Worm (Caenorhabditis elegans) whole organism, L4 larva: ENCODE results near the gene col-109.

ENCODE experiments used
- ama-1 ChIP-seq: fragments of 150-350 bp; optimal IDR thresholded peaks from 2 replicates; lab custom pipeline; 2014; ENCODE audit warnings: inconsistent platforms, mixed read lengths
- ceh-28 ChIP-seq: fragments of 150-350 bp; optimal IDR thresholded peaks from 2 replicates; lab custom pipeline; 2014; ENCODE audit warnings: missing biosample characterization, missing genetic modification reagents, missing genetic modification characterization
- dve-1 ChIP-seq: sonication (generic microtip); optimal IDR thresholded peaks from 2 replicates; lab custom pipeline; 2017; ENCODE audit warnings: antibody characterized with exemption, mild to moderate bottlenecking, missing genetic modification characterization, missing compliant biosample characterization; ENCODE audit not compliant: insufficient read depth
- fkh-10 ChIP-seq: fragments of 150-350 bp; optimal IDR thresholded peaks from 2 replicates; lab custom pipeline; 2014; ENCODE audit warnings: missing biosample characterization, missing genetic modification reagents, missing genetic modification characterization
- jun-1 ChIP-seq: fragments of 150-350 bp; optimal IDR thresholded peaks from 2 replicates; lab custom pipeline; 2014; ENCODE audit warnings: missing biosample characterization, missing genetic modification reagents, missing genetic modification characterization
- lin-39 ChIP-seq: fragments of 150-350 bp; optimal IDR thresholded peaks from 2 replicates; lab custom pipeline; 2014; ENCODE audit warnings: missing biosample characterization, missing genetic modification reagents, missing genetic modification characterization
- lir-3 ChIP-seq: sonication (generic microtip); optimal IDR thresholded peaks from 2 replicates; lab custom pipeline; 2016; ENCODE audit warnings: mild to moderate bottlenecking, missing genetic modification characterization, missing compliant biosample characterization
- nhr-28 ChIP-seq: fragments of 150-350 bp; optimal IDR thresholded peaks from 2 replicates; lab custom pipeline; 2014; ENCODE audit warnings: missing biosample characterization, missing genetic modification characterization
- pha-4 ChIP-seq, 2 experiments: fragments of 150-350 bp in 1 of 2; fragments of 200-800 bp in 1 of 2; sonication (Bioruptor generic) in 1 of 2; IDR thresholded peaks in 1 of 2; optimal IDR thresholded peaks in 1 of 2; 2 replicates each; pipeline versions ENCODE4 v1.3.6 to Lab custom; 2014 to 2022; ENCODE audit warnings: missing genetic modification characterization in 2 of 2, missing genetic modification reagents in 2 of 2, missing biosample characterization in 1 of 2, missing compliant biosample characterization in 1 of 2
- php-3 ChIP-seq: fragments of 200-800 bp; sonication (Bioruptor generic); IDR thresholded peaks from 2 replicates; pipeline ENCODE4 v1.3.6; 2022; ENCODE audit warnings: missing genetic modification reagents, missing genetic modification characterization, missing compliant biosample characterization
- unc-39 ChIP-seq: sonication (generic microtip); optimal IDR thresholded peaks from 2 replicates; lab custom pipeline; 2017; ENCODE audit warnings: missing biosample characterization, missing genetic modification characterization

DNA sequence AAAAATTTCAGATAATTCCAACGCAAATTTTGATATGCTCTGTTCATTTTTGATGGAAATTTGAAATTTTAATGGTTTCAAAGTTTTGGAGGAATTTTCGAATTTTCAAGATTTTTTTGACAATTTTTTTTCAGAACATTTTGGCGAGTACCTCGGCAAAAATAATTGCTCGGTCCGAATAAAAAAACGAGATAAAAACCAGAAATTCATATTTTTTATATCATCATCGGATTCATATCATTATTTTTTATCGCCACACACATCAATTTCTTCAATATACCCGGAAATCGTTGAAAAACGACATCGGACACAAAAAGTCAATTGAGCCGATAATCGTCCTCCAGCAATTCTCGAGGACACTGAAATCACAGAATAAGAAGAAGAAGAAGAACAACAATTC is 28.3 kb downstream of the col-109 start:
- TF ChIP-seq jun-1 (tag; lab: Kevin White, UChicago) (no peak), fkh-10 (GFP tag; lab: Kevin White, UChicago) (no peak), lin-39 (tag; lab: Kevin White, UChicago) (no peak), pha-4 (GFP tag; IDR thresholded peaks at IDR 0.05; lab: Robert Waterston, UW) (no peak), pha-4 (tag; optimal IDR thresholded peaks at IDR 0.05; lab: Kevin White, UChicago) (no peak), unc-39 (no peak), nhr-28 (tag; lab: Kevin White, UChicago) (no peak), dve-1 (tag; lab: Kevin White, UChicago) (no peak), php-3 (no peak), ceh-28 (tag; lab: Kevin White, UChicago) (no peak), lir-3 (no peak), ama-1 (lab: Kevin White, UChicago) (no peak)
